Worm (Caenorhabditis elegans) whole organism, L4/young adult: ENCODE measurements around the gene inx-9.

Experiments
- W03F9.2 ChIP-seq: fragments of 150-350 bp; optimal IDR thresholded peaks from 2 replicates; lab custom pipeline; 2014; ENCODE audit warnings: missing biosample characterization, missing genetic modification characterization
- dao-5 ChIP-seq: sonication (generic microtip); optimal IDR thresholded peaks from 2 replicates; lab custom pipeline; 2016; ENCODE audit warnings: missing genotype, missing genetic modification characterization, moderate library complexity, missing compliant biosample characterization
- him-1 ChIP-seq: sonication (generic microtip); optimal IDR thresholded peaks from 2 replicates; lab custom pipeline; 2016; ENCODE audit warnings: missing genotype, missing genetic modification reagents, missing genetic modification characterization, missing compliant biosample characterization

The inx-9 gene

DNA sequence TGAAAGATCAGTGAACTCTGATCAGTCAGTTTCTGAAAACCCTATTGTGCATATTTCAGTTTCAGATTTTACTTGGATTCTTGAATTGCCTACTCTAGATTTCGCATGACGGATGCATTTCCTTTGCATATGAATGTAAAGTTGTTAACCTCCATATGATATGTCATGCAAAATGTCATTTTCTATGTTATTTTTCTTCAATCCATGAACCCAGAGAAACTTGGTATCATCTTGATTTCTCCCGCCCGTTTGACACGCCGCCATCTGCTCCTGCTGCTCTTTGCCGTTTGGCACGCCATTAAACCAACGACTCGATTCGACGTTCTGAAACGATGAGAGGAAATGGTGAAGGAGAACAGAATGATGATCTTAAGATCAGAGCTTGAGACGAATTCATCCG lies 25.8 kb upstream of the inx-9 start:
- TF ChIP-seq W03F9.2 (tag; lab: Kevin White, UChicago) (no peak), him-1 (tag; lab: Kevin White, UChicago) (no peak), dao-5 (no peak)

DNA sequence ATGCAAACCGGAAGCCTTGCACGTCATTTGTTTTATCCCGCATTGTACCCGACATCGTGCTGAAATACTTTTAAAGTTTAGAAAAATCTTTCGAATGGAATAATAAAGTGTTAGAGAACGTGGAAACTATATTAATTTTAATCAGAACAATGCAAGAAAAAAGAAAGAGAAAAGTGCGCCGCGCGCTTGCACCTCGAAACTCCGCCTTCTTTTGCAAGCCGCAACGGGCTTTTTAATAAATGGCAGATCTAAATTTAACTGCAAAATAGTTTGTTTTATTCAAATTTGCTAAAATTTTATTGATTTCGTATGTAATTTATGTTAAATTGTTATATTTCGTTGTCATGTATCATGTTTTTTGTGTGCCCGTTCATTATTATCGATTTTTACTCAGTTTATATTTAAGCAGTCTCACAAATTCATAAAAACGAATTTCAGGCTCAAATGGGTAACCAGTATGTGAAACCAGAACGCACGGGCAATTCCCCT lies 24.1 kb upstream of the inx-9 start, which contains the start of the genes acl-3 and ndub-6:
TSS of gene acl-3 (minus strand) at position 59 of the 489 bp plus-strand sequence.
TSS of gene ndub-6 (plus strand) at position 439 of the 489 bp plus-strand sequence.
- no peak for TF ChIP-seq W03F9.2 (tag; lab: Kevin White, UChicago)

DNA sequence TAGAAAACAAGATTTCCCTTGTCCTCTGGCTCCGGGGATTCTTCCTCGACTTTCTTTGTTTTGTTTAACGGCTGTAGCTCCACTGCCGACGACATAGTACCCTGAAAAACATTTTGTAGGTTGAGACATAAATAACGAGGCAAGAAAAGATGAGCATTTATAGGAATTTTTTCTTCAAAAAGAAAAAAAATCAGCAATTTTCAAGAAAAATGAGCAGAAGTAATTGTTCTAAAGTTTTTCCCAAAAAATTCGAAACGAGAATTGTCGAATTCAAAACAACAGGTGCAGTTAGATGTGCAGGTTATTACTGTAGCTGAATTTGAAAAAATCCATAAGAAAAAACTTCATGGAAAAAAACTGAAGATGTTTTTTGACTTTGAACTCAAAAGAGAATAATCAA lies 20.8 kb upstream of the inx-9 start, which contains the start of gene ent-1:
TSS of gene ent-1 (minus strand) at position 101 of the 400 bp plus-strand sequence.
- no peak for TF ChIP-seq dao-5
- TF ChIP-seq him-1 (tag; lab: Kevin White, UChicago), result no peak
- no peak for TF ChIP-seq W03F9.2 (tag; lab: Kevin White, UChicago)

DNA sequence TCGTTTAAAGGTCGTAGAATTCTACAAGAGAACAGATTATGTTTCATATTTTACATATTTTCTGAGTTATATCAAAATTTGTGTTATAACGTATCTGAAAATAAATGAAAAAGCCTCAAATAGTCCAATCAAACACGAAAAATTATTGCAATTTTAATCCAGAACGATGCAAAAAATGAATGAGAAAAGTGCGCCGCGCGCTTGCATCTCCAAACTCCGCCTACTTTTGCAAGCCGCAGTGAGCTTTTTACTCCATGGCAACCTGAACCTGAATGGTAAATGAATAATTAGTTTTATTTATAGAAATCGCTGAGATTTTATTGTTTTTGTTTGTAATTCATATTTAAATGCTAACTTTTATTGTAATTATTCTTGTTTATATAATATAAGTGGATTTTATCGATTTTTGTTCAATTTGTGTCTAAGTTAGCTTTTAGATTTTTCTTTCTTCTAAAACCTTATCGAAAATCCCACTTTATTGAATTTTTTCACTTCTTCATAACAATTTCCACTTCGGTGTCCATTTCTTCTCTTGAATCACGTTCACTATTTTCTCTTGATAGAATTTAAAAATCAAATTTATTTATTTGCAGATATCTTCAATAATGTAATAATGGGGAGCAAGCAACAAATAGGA lies 19.9 kb upstream of the inx-9 start, which contains the start of gene ZK809.5:
TSS of gene ZK809.5 (plus strand) at position 587 of the 637 bp plus-strand sequence.
- TF ChIP-seq W03F9.2 (tag; lab: Kevin White, UChicago) (no peak), him-1 (tag; lab: Kevin White, UChicago) (no peak), dao-5 (no peak)

- no peak for TF ChIP-seq W03F9.2 (tag; lab: Kevin White, UChicago)
- no peak for TF ChIP-seq dao-5
- TF ChIP-seq him-1 (tag; lab: Kevin White, UChicago), result no peak
Measured at ce11 chrIV:11659794-11660312, 16.3 kb upstream of the inx-9 start, which contains the start of gene ZK792.1. Gene ZK792.1, plus strand, starts transcription at chrIV:11659844.

- TF ChIP-seq W03F9.2 (tag; lab: Kevin White, UChicago), result no peak
- TF ChIP-seq him-1 (tag; lab: Kevin White, UChicago), result no peak
- no peak for TF ChIP-seq dao-5
Measured at ce11 chrIV:11665010-11665409, 11.1 kb upstream of the inx-9 start, which contains the start of gene ZK809.9. Gene ZK809.9, plus strand, starts transcription at chrIV:11665310.

DNA sequence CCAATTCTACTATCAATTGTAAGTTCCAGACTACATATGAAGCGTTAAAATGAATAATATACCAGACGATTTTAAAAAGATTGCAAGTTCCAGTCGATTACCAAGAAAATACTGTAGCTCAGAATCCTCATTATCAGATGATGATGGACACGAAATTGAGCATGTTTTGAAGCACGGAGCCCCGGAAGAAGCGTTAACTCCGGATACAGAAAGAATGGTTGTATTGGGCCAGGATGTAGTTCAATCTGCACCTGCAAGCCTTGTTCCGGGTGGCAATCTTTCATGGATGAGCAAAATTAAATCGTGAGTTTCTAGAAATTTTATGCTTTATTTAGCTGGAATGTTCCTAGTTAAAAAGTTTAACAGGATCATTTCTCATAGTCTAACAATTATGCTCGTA lies 8.2 kb upstream of the inx-9 start, which contains the start of gene atg-4.2:
TSS of gene atg-4.2 (plus strand) at position 24 of the 400 bp plus-strand sequence.
- TF ChIP-seq dao-5 (no peak), W03F9.2 (tag; lab: Kevin White, UChicago) (no peak), him-1 (tag; lab: Kevin White, UChicago) (no peak)

DNA sequence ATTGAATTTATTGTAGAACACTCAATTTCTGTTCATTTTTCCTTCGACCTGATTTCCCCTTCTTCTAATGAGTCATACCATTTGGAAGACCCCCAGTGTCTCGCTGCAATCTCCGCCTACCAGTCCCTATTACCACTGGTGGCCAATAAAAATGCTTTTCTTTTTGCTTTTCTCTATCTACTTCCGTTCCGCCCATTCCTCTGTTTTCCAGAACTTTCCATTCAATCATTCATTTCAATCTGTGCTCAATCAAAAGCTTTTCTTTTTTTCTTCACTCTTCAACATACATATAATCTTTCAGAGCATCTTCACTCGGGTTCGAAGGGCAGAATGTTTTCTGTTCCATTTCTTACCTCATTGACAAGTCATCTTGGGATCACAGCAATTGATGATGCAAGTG lies 2.6 kb upstream of the inx-9 start, which contains the start of gene inx-8:
TSS of gene inx-8 (plus strand) at position 301 of the 400 bp plus-strand sequence.
- no peak for TF ChIP-seq dao-5
- no peak for TF ChIP-seq him-1 (tag; lab: Kevin White, UChicago)
- no peak for TF ChIP-seq W03F9.2 (tag; lab: Kevin White, UChicago)

- TF ChIP-seq dao-5, result no peak
- no peak for TF ChIP-seq him-1 (tag; lab: Kevin White, UChicago)
- TF ChIP-seq W03F9.2 (tag; lab: Kevin White, UChicago), result no peak
Measured at ce11 chrIV:11681905-11682304, 5.8 kb downstream of the inx-9 start, which contains the start of gene ZK792.4. Gene ZK792.4, minus strand, starts transcription at chrIV:11682005.

DNA sequence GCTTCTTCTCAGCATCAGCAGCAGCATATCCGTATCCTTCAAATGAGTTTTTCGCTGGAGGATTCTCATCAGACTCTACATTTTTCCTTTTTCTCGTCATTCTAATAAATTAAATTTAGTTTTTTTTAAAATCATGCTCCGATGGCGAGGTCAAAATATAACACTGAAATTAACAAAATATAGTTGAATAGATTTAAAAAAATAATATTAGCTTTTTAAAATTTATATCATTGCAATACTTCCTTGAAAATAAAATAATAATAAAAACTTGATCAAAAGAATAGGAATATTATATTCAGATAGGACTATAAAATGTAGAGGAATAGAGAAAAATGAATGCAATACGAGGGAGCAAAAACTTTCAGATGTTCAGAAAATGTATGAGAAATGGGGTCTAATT lies 11.9 kb downstream of the inx-9 start, which contains the start of gene ZK792.5:
TSS of gene ZK792.5 (minus strand) at position 101 of the 400 bp plus-strand sequence.
- no peak for TF ChIP-seq W03F9.2 (tag; lab: Kevin White, UChicago)
- no peak for TF ChIP-seq dao-5
- no peak for TF ChIP-seq him-1 (tag; lab: Kevin White, UChicago)

DNA sequence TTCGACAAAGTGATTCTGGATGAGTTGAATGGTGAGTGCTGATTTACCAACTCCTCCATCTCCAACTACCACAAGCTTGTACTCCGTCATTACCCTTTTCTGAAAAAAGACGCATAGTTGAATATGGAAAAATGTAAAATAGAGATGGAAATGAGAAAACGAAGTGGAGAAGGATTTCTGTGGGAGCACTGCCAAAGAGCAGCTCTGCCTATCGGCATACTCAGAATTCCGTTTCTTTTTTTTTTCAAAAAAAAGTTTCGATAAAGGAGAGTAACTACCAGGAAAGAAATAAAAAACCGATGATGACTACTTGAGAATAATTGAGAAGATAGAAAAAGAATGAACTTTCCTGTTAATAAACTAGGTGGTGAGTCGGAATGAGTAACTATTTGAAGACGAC lies 14.8 kb downstream of the inx-9 start, which contains the start of gene let-60:
TSS of gene let-60 (minus strand) at position 101 of the 400 bp plus-strand sequence.
- TF ChIP-seq W03F9.2 (tag; lab: Kevin White, UChicago) (no peak), him-1 (tag; lab: Kevin White, UChicago) (no peak), dao-5 (no peak)

ce11 chrIV:11691524-11691923 lies 15.4 kb downstream of the inx-9 start:
- no peak for TF ChIP-seq W03F9.2 (tag; lab: Kevin White, UChicago)
- no peak for TF ChIP-seq him-1 (tag; lab: Kevin White, UChicago)
- no peak for TF ChIP-seq dao-5

DNA sequence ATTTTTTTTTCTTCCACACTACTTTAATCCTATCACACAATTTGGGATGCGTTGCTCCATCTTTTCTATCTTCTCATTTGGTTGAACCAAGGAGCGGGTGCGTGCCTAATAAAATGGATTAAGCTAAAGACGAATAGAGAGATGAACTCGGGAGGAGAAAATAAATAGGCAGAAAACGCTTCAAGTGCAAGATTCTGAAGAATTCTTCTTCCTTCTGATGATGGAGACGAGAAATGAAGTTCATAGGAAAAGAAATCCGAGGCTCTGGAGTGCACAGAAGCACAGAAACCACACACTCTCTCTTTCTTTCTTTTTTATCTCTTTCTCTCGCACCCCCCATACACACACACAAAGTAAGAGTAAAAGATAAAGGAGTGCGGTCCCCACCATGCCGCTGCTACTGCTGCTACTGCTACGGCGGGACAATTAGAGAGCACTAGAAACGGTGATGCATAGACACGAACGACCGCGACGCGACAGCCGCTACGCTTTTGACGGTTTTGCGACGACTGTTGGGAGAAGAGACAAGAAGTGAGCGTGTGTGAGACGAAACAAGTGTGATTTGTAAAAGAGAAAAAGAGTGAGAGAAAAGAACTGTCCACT lies 16.0 kb downstream of the inx-9 start:
- TF ChIP-seq dao-5, result peak; percentile 55
- peak; percentile 52 for TF ChIP-seq him-1 (tag; lab: Kevin White, UChicago)
- TF ChIP-seq W03F9.2 (tag; lab: Kevin White, UChicago), result peak; percentile 38
